Fruit fly (Drosophila melanogaster): ENCODE results near the gene Prosbeta7.

- TF ChIP-seq psq (optimal IDR thresholded peaks at IDR 0.05): no peak
- TF ChIP-seq insv (optimal IDR thresholded peaks at IDR 0.05): no peak
- TF ChIP-seq ttk (optimal IDR thresholded peaks at IDR 0.05): no peak
- TF ChIP-seq h (optimal IDR thresholded peaks at IDR 0.05): no peak
- TF ChIP-seq Myc (optimal IDR thresholded peaks at IDR 0.05): no peak
These were observed 32.0 kb downstream of the Prosbeta7 start for dm6 chr3R:5326166-5326565.

Data from Kc167 (cell line).